Fruit fly (Drosophila melanogaster) whole organism, embryonic: ENCODE data around the gene Obp93a.

Experiments used
- Abd-B ChIP-seq: fragments of 200-800 bp; sonication (Bioruptor generic); optimal IDR thresholded peaks from 2 replicates; lab custom pipeline; 2018; ENCODE audit warnings: missing biosample characterization, mild to moderate bottlenecking, missing genetic modification characterization, moderate library complexity
- BtbVII ChIP-seq: fragments of 200-800 bp; sonication (Bioruptor generic); optimal IDR thresholded peaks from 3 replicates; lab custom pipeline; 2017; ENCODE audit warnings: missing biosample characterization, mild to moderate bottlenecking, missing genetic modification characterization
- CG10267 ChIP-seq: fragments of 200-800 bp; sonication (Bioruptor generic); optimal IDR thresholded peaks from 2 replicates; lab custom pipeline; 2018; ENCODE audit warnings: missing biosample characterization, mild to moderate bottlenecking, missing genetic modification characterization, moderate library complexity
- CG10321 ChIP-seq: fragments of 200-800 bp; sonication (Bioruptor generic); IDR thresholded peaks from 2 replicates; pipeline ENCODE4 v1.3.6; 2022; ENCODE audit warnings: missing biosample characterization, missing genetic modification characterization
- CG12071 ChIP-seq: fragments of 200-800 bp; sonication (Bioruptor generic); optimal IDR thresholded peaks from 3 replicates; lab custom pipeline; 2018; ENCODE audit warnings: missing biosample characterization, mild to moderate bottlenecking, missing genetic modification characterization
- CG13123 ChIP-seq: fragments of 200-800 bp; sonication (Bioruptor generic); optimal IDR thresholded peaks from 2 replicates; lab custom pipeline; 2016; ENCODE audit warnings: missing biosample characterization, missing genetic modification characterization
- CG13296 ChIP-seq: fragments of 200-800 bp; sonication (Bioruptor generic); optimal IDR thresholded peaks from 3 replicates; lab custom pipeline; 2018; ENCODE audit warnings: missing biosample characterization, mild to moderate bottlenecking, missing genetic modification characterization
- CG14710 ChIP-seq: fragments of 200-800 bp; sonication (Bioruptor generic); optimal IDR thresholded peaks from 3 replicates; lab custom pipeline; 2019; ENCODE audit warnings: missing biosample characterization, mild to moderate bottlenecking, missing genetic modification characterization, moderate library complexity
- CG15601 ChIP-seq: fragments of 200-800 bp; sonication (Bioruptor generic); optimal IDR thresholded peaks from 3 replicates; lab custom pipeline; 2019; ENCODE audit warnings: missing biosample characterization, mild to moderate bottlenecking, missing genetic modification characterization, moderate library complexity
- CG17328 ChIP-seq: fragments of 200-800 bp; sonication (Bioruptor generic); IDR thresholded peaks from 2 replicates; pipeline ENCODE4 v1.3.6; 2022; ENCODE audit warnings: missing biosample characterization, missing genetic modification characterization
- CG1792 ChIP-seq: fragments of 200-800 bp; sonication (Bioruptor generic); optimal IDR thresholded peaks from 2 replicates; lab custom pipeline; 2016; ENCODE audit warnings: missing biosample characterization, missing genetic modification characterization
- CG2712 ChIP-seq: fragments of 200-800 bp; optimal IDR thresholded peaks from 3 replicates; lab custom pipeline; 2019; ENCODE audit warnings: missing biosample characterization, mild to moderate bottlenecking, missing genetic modification characterization, moderate library complexity
- CG3407 ChIP-seq: fragments of 200-800 bp; sonication (Bioruptor generic); optimal IDR thresholded peaks from 2 replicates; lab custom pipeline; 2018; ENCODE audit warnings: missing biosample characterization, mild to moderate bottlenecking, missing genetic modification characterization
- CG34376 ChIP-seq: fragments of 200-800 bp; sonication (Bioruptor generic); optimal IDR thresholded peaks from 2 replicates; lab custom pipeline; 2018; ENCODE audit warnings: missing biosample characterization, mild to moderate bottlenecking, missing genetic modification characterization
- CG4424 ChIP-seq: fragments of 200-800 bp; sonication (Bioruptor generic); optimal IDR thresholded peaks from 3 replicates; lab custom pipeline; 2016; ENCODE audit warnings: missing biosample characterization, missing genetic modification characterization
- CG4707 ChIP-seq: fragments of 200-800 bp; sonication (Bioruptor generic); optimal IDR thresholded peaks from 2 replicates; lab custom pipeline; 2018; ENCODE audit warnings: missing biosample characterization, mild to moderate bottlenecking, missing genetic modification characterization, moderate library complexity
- CG4820 ChIP-seq: fragments of 200-800 bp; sonication (Bioruptor generic); optimal IDR thresholded peaks from 3 replicates; lab custom pipeline; 2016; ENCODE audit warnings: missing biosample characterization, missing genetic modification characterization
- CG8944 ChIP-seq: fragments of 200-800 bp; sonication (Bioruptor generic); optimal IDR thresholded peaks from 3 replicates; lab custom pipeline; 2016; ENCODE audit warnings: missing biosample characterization, missing genetic modification characterization
- CTCF ChIP-seq: fragments of 200-800 bp; sonication (Bioruptor generic); optimal IDR thresholded peaks from 2 replicates; lab custom pipeline; 2017; ENCODE audit warnings: missing biosample characterization, mild to moderate bottlenecking, missing genetic modification characterization, moderate library complexity
- Eip74EF ChIP-seq, 2 experiments: fragments of 200-800 bp in 1 of 2; fragments of >200 bp in 1 of 2; sonication (Bioruptor generic) in 1 of 2; optimal IDR thresholded peaks; 2 replicates each; lab custom pipeline; 2017 to 2019; ENCODE audit warnings: missing biosample characterization in 2 of 2, missing genetic modification characterization in 2 of 2, mild to moderate bottlenecking in 1 of 2, moderate library complexity in 1 of 2
- Ets97D ChIP-seq: fragments of 200-800 bp; sonication (Bioruptor generic); optimal IDR thresholded peaks from 3 replicates; lab custom pipeline; 2016; ENCODE audit warnings: missing biosample characterization, missing genetic modification characterization
- Fer3 ChIP-seq: fragments of 200-800 bp; sonication (Bioruptor generic); optimal IDR thresholded peaks from 2 replicates; lab custom pipeline; 2018; ENCODE audit warnings: missing biosample characterization, mild to moderate bottlenecking, missing genetic modification characterization, moderate library complexity
- HmgZ ChIP-seq: fragments of 200-800 bp; sonication (Bioruptor generic); optimal IDR thresholded peaks from 2 replicates; lab custom pipeline; 2018; ENCODE audit warnings: missing biosample characterization, mild to moderate bottlenecking, missing genetic modification characterization
- Hmr ChIP-seq: fragments of 200-800 bp; sonication (Bioruptor generic); optimal IDR thresholded peaks from 3 replicates; lab custom pipeline; 2017; ENCODE audit warnings: mild to moderate bottlenecking, missing biosample characterization, missing genetic modification reagents, missing genetic modification characterization
- Hsf ChIP-seq: fragments of 200-800 bp; sonication (Bioruptor generic); optimal IDR thresholded peaks from 3 replicates; lab custom pipeline; 2016; ENCODE audit warnings: missing biosample characterization, missing genetic modification characterization
- Jarid2 ChIP-seq: fragments of 200-800 bp; sonication (Bioruptor generic); optimal IDR thresholded peaks from 3 replicates; lab custom pipeline; 2017; ENCODE audit warnings: mild to moderate bottlenecking, missing biosample characterization, missing genetic modification reagents, missing genetic modification characterization
- Nf-YA ChIP-seq: fragments of 200-800 bp; sonication (Bioruptor generic); IDR thresholded peaks from 2 replicates; pipeline ENCODE4 v1.3.6; 2022; ENCODE audit warnings: missing biosample characterization, missing genetic modification characterization
- Nf-YB ChIP-seq: fragments of 200-800 bp; sonication (Bioruptor generic); optimal IDR thresholded peaks from 3 replicates; lab custom pipeline; 2019; ENCODE audit warnings: missing biosample characterization, mild to moderate bottlenecking, missing genetic modification characterization, moderate library complexity
- Oaz ChIP-seq: fragments of 200-800 bp; sonication (Bioruptor generic); IDR thresholded peaks from 2 replicates; pipeline ENCODE4 v1.3.6; 2022; ENCODE audit warnings: missing biosample characterization, missing genetic modification characterization
- Ravus ChIP-seq: fragments of 200-800 bp; sonication (Bioruptor generic); IDR thresholded peaks from 2 replicates; pipeline ENCODE4 v1.3.6; 2022; ENCODE audit warnings: missing biosample characterization, missing genetic modification characterization
- Rfx ChIP-seq: fragments of 200-800 bp; sonication (Bioruptor generic); IDR thresholded peaks from 2 replicates; pipeline ENCODE4 v1.3.6; 2022; ENCODE audit warnings: missing biosample characterization, missing genetic modification characterization
- Spps ChIP-seq: fragments of 200-800 bp; sonication (Bioruptor generic); optimal IDR thresholded peaks from 2 replicates; lab custom pipeline; 2018; ENCODE audit warnings: missing biosample characterization, mild to moderate bottlenecking, missing genetic modification characterization
- Sry-δ ChIP-seq: fragments of 200-800 bp; sonication (Bioruptor generic); optimal IDR thresholded peaks from 2 replicates; lab custom pipeline; 2016; ENCODE audit warnings: missing biosample characterization, missing genetic modification characterization
- Taf1 ChIP-seq: fragments of 200-800 bp; sonication (Bioruptor generic); IDR thresholded peaks from 2 replicates; pipeline ENCODE4 v1.3.6; 2022; ENCODE audit warnings: missing biosample characterization, missing genetic modification characterization
- al ChIP-seq: fragments of 200-800 bp; sonication (Bioruptor generic); IDR thresholded peaks from 2 replicates; pipeline ENCODE4 v1.3.6; 2022; ENCODE audit warnings: missing biosample characterization, missing genetic modification characterization
- bcd ChIP-seq: fragments of 200-800 bp; sonication (Bioruptor generic); optimal IDR thresholded peaks from 2 replicates; lab custom pipeline; 2017; ENCODE audit warnings: missing biosample characterization, mild to moderate bottlenecking, missing genetic modification characterization
- croc ChIP-seq: fragments of 200-800 bp; sonication (Bioruptor generic); conservative IDR thresholded peaks from 3 replicates; pipeline ENCODE4 v1.3.6; 2022; ENCODE audit warnings: missing biosample characterization, missing genetic modification characterization
- dmrt99B ChIP-seq: fragments of 200-800 bp; sonication (Bioruptor generic); optimal IDR thresholded peaks from 2 replicates; lab custom pipeline; 2018; ENCODE audit warnings: missing biosample characterization, mild to moderate bottlenecking, missing genetic modification characterization, moderate library complexity
- gcm2 ChIP-seq: fragments of 200-800 bp; sonication (Bioruptor generic); optimal IDR thresholded peaks from 2 replicates; lab custom pipeline; 2016; ENCODE audit warnings: missing biosample characterization, missing genetic modification characterization
- her ChIP-seq: fragments of 200-800 bp; sonication (Bioruptor generic); optimal IDR thresholded peaks from 2 replicates; lab custom pipeline; 2016; ENCODE audit warnings: missing biosample characterization, missing genetic modification characterization
- maf-S ChIP-seq: fragments of 200-800 bp; sonication (Bioruptor generic); optimal IDR thresholded peaks from 2 replicates; lab custom pipeline; 2016; ENCODE audit warnings: missing biosample characterization, missing genetic modification characterization
- mam ChIP-seq: fragments of 200-800 bp; sonication (Bioruptor generic); optimal IDR thresholded peaks from 3 replicates; lab custom pipeline; 2016; ENCODE audit warnings: missing biosample characterization, missing genetic modification characterization
- pnt ChIP-seq: fragments of 200-800 bp; sonication (Bioruptor generic); optimal IDR thresholded peaks from 3 replicates; lab custom pipeline; 2016; ENCODE audit warnings: missing biosample characterization, missing genetic modification characterization
- pum ChIP-seq: fragments of 200-800 bp; sonication (Bioruptor generic); optimal IDR thresholded peaks from 2 replicates; lab custom pipeline; 2016; ENCODE audit warnings: missing biosample characterization, missing genetic modification characterization
- ro ChIP-seq: fragments of 200-800 bp; sonication (Bioruptor generic); IDR thresholded peaks from 2 replicates; pipeline ENCODE4 v1.3.6; 2022; ENCODE audit warnings: missing biosample characterization, missing genetic modification characterization
- sc ChIP-seq, 3 experiments: fragments of >200 bp in 2 of 3; fragments of 200-800 bp in 1 of 3; sonication (Bioruptor generic) in 1 of 3; optimal IDR thresholded peaks; 2 replicates in 2 of 3; 3 replicates in 1 of 3; lab custom pipeline; 2017; ENCODE audit warnings: mild to moderate bottlenecking in 1 of 3, missing biosample characterization in 1 of 3, missing genetic modification characterization in 1 of 3, missing genetic modification reagents in 1 of 3
- sens ChIP-seq: fragments of 200-800 bp; sonication (Bioruptor generic); peaks from one replicate; lab custom pipeline; 2016; ENCODE audit warnings: missing biosample characterization, missing genetic modification characterization
- sim ChIP-seq: fragments of 200-800 bp; sonication (Bioruptor generic); IDR thresholded peaks from 2 replicates; pipeline ENCODE4 v1.3.6; 2022; ENCODE audit warnings: missing biosample characterization, missing genetic modification characterization
- sisA ChIP-seq: fragments of 200-800 bp; sonication (Bioruptor generic); IDR thresholded peaks from 2 replicates; pipeline ENCODE4 v1.3.6; 2022; ENCODE audit warnings: missing biosample characterization, missing genetic modification characterization
- slp2 ChIP-seq: fragments of 200-800 bp; sonication (Bioruptor generic); optimal IDR thresholded peaks from 2 replicates; lab custom pipeline; 2016; ENCODE audit warnings: missing biosample characterization, missing genetic modification characterization
- sqz ChIP-seq: fragments of 200-800 bp; sonication (Bioruptor generic); optimal IDR thresholded peaks from 3 replicates; lab custom pipeline; 2018; ENCODE audit warnings: missing biosample characterization, mild to moderate bottlenecking, missing genetic modification characterization
- tna ChIP-seq: fragments of 200-800 bp; sonication (Bioruptor generic); IDR thresholded peaks from 2 replicates; pipeline ENCODE4 v1.3.6; 2022; ENCODE audit warnings: missing biosample characterization, missing genetic modification characterization; ENCODE audit not compliant: partially characterized antibody
- yki ChIP-seq: fragments of >200 bp; optimal IDR thresholded peaks from 3 replicates; lab custom pipeline; 2018

Obp93a gene

DNA sequence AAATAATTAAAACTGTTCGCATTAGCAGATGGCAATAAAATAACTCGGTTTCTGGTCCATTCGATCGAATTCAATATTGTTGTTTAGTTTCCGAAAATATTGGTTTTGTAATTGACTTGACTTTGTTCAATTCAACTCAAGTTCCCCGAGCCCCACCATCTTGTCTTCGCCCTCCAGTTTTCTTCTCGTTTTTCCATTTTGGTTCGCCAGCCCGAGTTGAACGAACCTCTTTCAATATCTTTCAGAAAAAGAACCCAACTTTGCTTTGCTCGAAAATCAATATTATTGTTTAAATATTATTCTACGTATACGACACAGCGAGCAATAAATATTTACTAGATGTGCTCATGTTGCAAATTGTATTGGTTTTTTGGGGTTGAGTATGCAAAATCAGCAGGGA is 29.1 kb upstream of the Obp93a start (continued):
- no peak for TF ChIP-seq her (GFP tag; lab: Kevin White, UChicago)
- TF ChIP-seq HmgZ: no peak
- TF ChIP-seq sens (GFP tag; lab: Kevin White, UChicago): peak; percentile 80
- peak; percentile 28 for TF ChIP-seq CG13296 (GFP tag; lab: Kevin White, UChicago)
- TF ChIP-seq mam: no peak
- TF ChIP-seq pum (GFP tag; lab: Kevin White, UChicago): no peak
- peak; percentile 85 for TF ChIP-seq CG15601 (tag; lab: Kevin White, UChicago)
- TF ChIP-seq maf-S (GFP tag; lab: Kevin White, UChicago): no peak
- peak; percentile 1 for TF ChIP-seq CG4820
- TF ChIP-seq Oaz (GFP tag; lab: Robert Waterston, UW): no peak
- TF ChIP-seq slp2 (GFP tag; lab: Kevin White, UChicago): no peak
- peak; percentile 24 for TF ChIP-seq Fer3 (tag; lab: Kevin White, UChicago)
- TF ChIP-seq Sry-δ (GFP tag; lab: Kevin White, UChicago): no peak
- TF ChIP-seq CG4707 (GFP tag; lab: Kevin White, UChicago): no peak
- TF ChIP-seq sc (optimal IDR thresholded peaks at IDR 0.05; lab: Kevin White, UChicago): no peak
- no peak for TF ChIP-seq sc (GFP tag; optimal IDR thresholded peaks at IDR 0.05; lab: Kevin White, UChicago)
- no peak for TF ChIP-seq dmrt99B (tag; lab: Kevin White, UChicago)
- TF ChIP-seq CG14710 (tag; lab: Kevin White, UChicago): peak; percentile 11
- TF ChIP-seq CG17328 (GFP tag; lab: Robert Waterston, UW): no peak
- no peak for TF ChIP-seq croc
- TF ChIP-seq yki (lab: Kevin White, UChicago): no peak
- no peak for TF ChIP-seq CG3407 (GFP tag; lab: Kevin White, UChicago)
- no peak for TF ChIP-seq Ets97D (GFP tag; lab: Kevin White, UChicago)
- no peak for TF ChIP-seq Ravus (GFP tag; lab: Robert Waterston, UW)
- TF ChIP-seq al: no peak
- TF ChIP-seq CG12071 (GFP tag; lab: Kevin White, UChicago): no peak
- TF ChIP-seq Taf1: no peak
- no peak for TF ChIP-seq Nf-YA (GFP tag; lab: Robert Waterston, UW)
- TF ChIP-seq ro (GFP tag; lab: Robert Waterston, UW): no peak
- no peak for TF ChIP-seq Jarid2
- TF ChIP-seq Nf-YB: no peak
- no peak for TF ChIP-seq CG13123 (GFP tag; lab: Kevin White, UChicago)
- TF ChIP-seq Hsf (GFP tag; lab: Kevin White, UChicago): no peak
- no peak for TF ChIP-seq CG2712 (tag; lab: Kevin White, UChicago)
- TF ChIP-seq tna (GFP tag; lab: Robert Waterston, UW): no peak
- no peak for TF ChIP-seq CG8944 (GFP tag; lab: Kevin White, UChicago)
- no peak for TF ChIP-seq CG10267 (tag; lab: Kevin White, UChicago)
- no peak for TF ChIP-seq CG1792 (GFP tag; lab: Kevin White, UChicago)
- no peak for TF ChIP-seq sisA (GFP tag; lab: Robert Waterston, UW)
- no peak for TF ChIP-seq gcm2 (GFP tag; lab: Kevin White, UChicago)
- TF ChIP-seq CG4424 (GFP tag; lab: Kevin White, UChicago): no peak
- TF ChIP-seq CG34376 (GFP tag; lab: Kevin White, UChicago): no peak
- TF ChIP-seq CG10321 (GFP tag; lab: Robert Waterston, UW): no peak
- TF ChIP-seq Rfx (GFP tag; lab: Robert Waterston, UW): peak; percentile 44; the same call in 1 of the 2 replicates
- peak; percentile 40 for TF ChIP-seq Hmr (GFP tag; lab: Kevin White, UChicago)
- peak; percentile 51 for TF ChIP-seq BtbVII (GFP tag; lab: Kevin White, UChicago)
- no peak for TF ChIP-seq Abd-B (GFP tag; lab: Kevin White, UChicago)
- TF ChIP-seq bcd (GFP tag; lab: Kevin White, UChicago): peak; percentile 8
- no peak for TF ChIP-seq sqz (GFP tag; lab: Kevin White, UChicago)
- no peak for TF ChIP-seq pnt (GFP tag; lab: Kevin White, UChicago)
- TF ChIP-seq Eip74EF (GFP tag; optimal IDR thresholded peaks at IDR 0.05; lab: Kevin White, UChicago): no peak
- TF ChIP-seq CTCF (GFP tag; lab: Kevin White, UChicago): no peak
- TF ChIP-seq Spps: no peak
- no peak for TF ChIP-seq sim
